Fruit fly (Drosophila melanogaster): Measurements from ENCODE around the gene Wdr81.

- TF ChIP-seq pan (optimal IDR thresholded peaks at IDR 0.05) (no peak), psq (optimal IDR thresholded peaks at IDR 0.05) (no peak)
Observed at dm6 chr2L:12029594-12030197, 8.9 kb upstream of the Wdr81 start.

All from whole organism.